Worm (Caenorhabditis elegans): ENCODE results near the gene pax-3.

pax-3 gene

ce11 chrII:10132818-10133217 lies 13.6 kb upstream of the pax-3 start:
- TF ChIP-seq lin-13 (GFP tag; optimal IDR thresholded peaks at IDR 0.05): no peak
- no peak for TF ChIP-seq fos-1 (tag; optimal IDR thresholded peaks at IDR 0.05)
- TF ChIP-seq skn-1 (tag; optimal IDR thresholded peaks at IDR 0.05): no peak
- no peak for TF ChIP-seq gmeb-1 (tag; optimal IDR thresholded peaks at IDR 0.05)
- no peak for TF ChIP-seq lsy-2 (tag; optimal IDR thresholded peaks at IDR 0.05)
- TF ChIP-seq aly-2 (tag; optimal IDR thresholded peaks at IDR 0.05): no peak
- no peak for TF ChIP-seq blmp-1 (tag; optimal IDR thresholded peaks at IDR 0.05; ENCODE audit: insufficient read depth)
- TF ChIP-seq ceh-16 (tag; optimal IDR thresholded peaks at IDR 0.05): no peak
- no peak for TF ChIP-seq ceh-82 (tag; optimal IDR thresholded peaks at IDR 0.05)
- TF ChIP-seq ztf-4 (tag; optimal IDR thresholded peaks at IDR 0.05): no peak
- no peak for TF ChIP-seq nhr-21 (tag; optimal IDR thresholded peaks at IDR 0.05)
- no peak for TF ChIP-seq sem-4 (tag; optimal IDR thresholded peaks at IDR 0.05)
- no peak for TF ChIP-seq unc-39 (tag; optimal IDR thresholded peaks at IDR 0.05)
- TF ChIP-seq zag-1 (tag; optimal IDR thresholded peaks at IDR 0.05): no peak
- TF ChIP-seq nhr-12 (tag; optimal IDR thresholded peaks at IDR 0.05): no peak
- no peak for TF ChIP-seq F13H6.1 (tag; optimal IDR thresholded peaks at IDR 0.05)
- TF ChIP-seq ztf-11 (tag; optimal IDR thresholded peaks at IDR 0.05): no peak

DNA sequence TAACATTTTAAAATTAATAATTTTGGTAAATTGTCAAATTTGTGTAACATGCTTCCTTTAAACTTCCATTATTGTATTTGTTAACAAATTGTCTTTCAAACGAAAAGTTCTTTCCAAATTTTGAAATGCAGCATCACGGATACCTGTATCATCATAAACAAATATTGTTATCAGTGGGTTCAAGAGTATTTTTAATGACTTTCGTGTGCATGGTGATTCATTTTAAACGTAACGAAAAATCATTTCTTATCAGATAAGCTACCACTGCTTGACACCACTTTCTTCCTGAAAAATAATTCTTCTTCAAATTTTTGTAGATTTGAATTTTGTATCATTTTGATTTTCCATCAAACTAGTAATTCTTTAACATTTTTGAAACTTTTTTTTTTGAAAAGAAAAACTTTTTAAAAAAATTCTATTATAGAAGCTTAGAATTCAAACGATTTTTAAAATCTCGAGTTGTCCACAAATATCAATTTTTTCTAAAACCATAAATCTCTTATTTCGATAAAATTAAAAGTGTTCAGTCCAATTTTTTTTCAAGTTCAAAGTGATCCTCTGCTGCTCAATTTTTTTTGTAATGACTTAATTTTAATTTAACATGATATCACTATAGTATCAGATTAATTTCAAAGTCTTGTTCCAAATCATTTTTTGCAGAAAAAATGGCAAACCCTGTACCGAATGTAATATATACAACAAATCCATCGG lies 11.9 kb upstream of the pax-3 start, which contains the start of gene F27E5.9:
F27E5.9 (plus strand) TSS at position 661 of the 711 bp plus-strand sequence.
- TF ChIP-seq Y55F3AM.14 (GFP tag; optimal IDR thresholded peaks at IDR 0.05) (no peak), nhr-25 (tag; optimal IDR thresholded peaks at IDR 0.05) (no peak), skn-1 (tag; optimal IDR thresholded peaks at IDR 0.05) (no peak), lsy-2 (tag; optimal IDR thresholded peaks at IDR 0.05) (no peak), gmeb-1 (tag; optimal IDR thresholded peaks at IDR 0.05) (peak; percentile 38), unc-55 (GFP tag; optimal IDR thresholded peaks at IDR 0.05) (no peak), crh-2 (tag; optimal IDR thresholded peaks at IDR 0.05) (peak; percentile 12), sma-9 (GFP tag; optimal IDR thresholded peaks at IDR 0.05) (peak; percentile 56), sma-9 (tag; optimal IDR thresholded peaks at IDR 0.05) (no peak), fos-1 (tag; optimal IDR thresholded peaks at IDR 0.05) (peak; percentile 100), nhr-10 (tag; optimal IDR thresholded peaks at IDR 0.05) (no peak), unc-39 (tag; optimal IDR thresholded peaks at IDR 0.05) (no peak), sma-3 (GFP tag; optimal IDR thresholded peaks at IDR 0.05) (no peak), unc-62 (GFP tag; optimal IDR thresholded peaks at IDR 0.05) (no peak)

ce11 chrII:10136771-10137170 lies 9.6 kb upstream of the pax-3 start:
- TF ChIP-seq F13H6.1 (tag; optimal IDR thresholded peaks at IDR 0.05) (no peak), mbf-1 (tag; optimal IDR thresholded peaks at IDR 0.05) (no peak), lin-11 (tag; optimal IDR thresholded peaks at IDR 0.05) (no peak), peb-1 (tag; optimal IDR thresholded peaks at IDR 0.05) (no peak), nhr-10 (tag; optimal IDR thresholded peaks at IDR 0.05) (no peak), lin-13 (GFP tag; optimal IDR thresholded peaks at IDR 0.05) (no peak), nhr-21 (tag; optimal IDR thresholded peaks at IDR 0.05) (no peak)

ce11 chrII:10137358-10137757 lies 9.0 kb upstream of the pax-3 start, which contains the start of gene phg-1:
TSS of gene phg-1 (plus strand) at chrII:10137658.
- TF ChIP-seq nhr-12 (tag; optimal IDR thresholded peaks at IDR 0.05) (no peak), gmeb-1 (tag; optimal IDR thresholded peaks at IDR 0.05) (no peak), nhr-237 (tag; optimal IDR thresholded peaks at IDR 0.05) (no peak), sma-9 (GFP tag; optimal IDR thresholded peaks at IDR 0.05) (no peak), sma-9 (tag; optimal IDR thresholded peaks at IDR 0.05) (no peak), mbf-1 (tag; optimal IDR thresholded peaks at IDR 0.05) (no peak), nhr-11 (tag; optimal IDR thresholded peaks at IDR 0.05) (no peak), elt-1 (tag; optimal IDR thresholded peaks at IDR 0.05) (no peak), lin-11 (tag; optimal IDR thresholded peaks at IDR 0.05) (no peak)

DNA sequence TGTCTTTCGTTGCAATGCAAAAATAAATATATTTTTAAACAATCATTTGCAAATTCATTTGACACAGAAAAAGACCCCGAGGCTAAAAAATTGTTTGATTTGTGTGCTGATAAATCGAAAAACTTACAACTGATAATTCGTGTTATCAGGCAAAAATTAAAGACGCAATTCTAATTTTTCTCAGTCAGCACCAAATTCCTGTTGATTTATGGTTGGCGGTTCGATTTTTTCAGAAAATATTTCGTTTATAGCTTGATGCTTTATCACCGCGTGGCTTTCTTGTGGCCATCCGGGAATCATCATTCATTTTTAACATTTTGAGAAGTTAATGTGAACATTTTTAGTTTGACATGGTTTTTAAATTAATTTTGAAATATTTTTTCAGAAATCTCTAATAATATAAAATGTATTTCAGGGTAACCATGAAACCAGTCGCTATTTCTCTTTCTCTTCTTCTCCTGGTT lies 7.2 kb upstream of the pax-3 start, which contains the start of gene asah-2:
asah-2 (plus strand) TSS at position 414 of the 464 bp plus-strand sequence.
- TF ChIP-seq dmd-4 (tag; optimal IDR thresholded peaks at IDR 0.05): no peak
- TF ChIP-seq mdl-1 (tag; optimal IDR thresholded peaks at IDR 0.05): no peak
- peak; percentile 25 for TF ChIP-seq sma-9 (GFP tag; optimal IDR thresholded peaks at IDR 0.05)
- TF ChIP-seq sma-9 (tag; optimal IDR thresholded peaks at IDR 0.05): no peak
- TF ChIP-seq gmeb-1 (tag; optimal IDR thresholded peaks at IDR 0.05): no peak
- peak; percentile 88 for TF ChIP-seq fos-1 (tag; optimal IDR thresholded peaks at IDR 0.05)
- TF ChIP-seq ceh-82 (tag; optimal IDR thresholded peaks at IDR 0.05): no peak
- TF ChIP-seq ama-1 (optimal IDR thresholded peaks at IDR 0.05): no peak
- TF ChIP-seq lsy-2 (tag; optimal IDR thresholded peaks at IDR 0.05): no peak
- no peak for TF ChIP-seq nhr-12 (tag; optimal IDR thresholded peaks at IDR 0.05)
- TF ChIP-seq nhr-11 (tag; optimal IDR thresholded peaks at IDR 0.05): no peak
- TF ChIP-seq nhr-6 (tag; optimal IDR thresholded peaks at IDR 0.05): no peak
- no peak for TF ChIP-seq egl-27 (tag; optimal IDR thresholded peaks at IDR 0.05)
- no peak for TF ChIP-seq peb-1 (tag; optimal IDR thresholded peaks at IDR 0.05)

Data from whole organism, L2 larva.